Worm (Caenorhabditis elegans) whole organism, L4 larva: ENCODE results near the gene gem-1.

Experiments
- cey-2 ChIP-seq: sonication (generic microtip); optimal IDR thresholded peaks from 3 replicates; lab custom pipeline; 2017; ENCODE audit warnings: missing genetic modification characterization, mild to moderate bottlenecking, missing compliant biosample characterization, antibody characterized with exemption, borderline replicate concordance; ENCODE audit not compliant: insufficient read depth
- hlh-11 ChIP-seq: fragments of 200-800 bp; sonication (Bioruptor generic); optimal IDR thresholded peaks from 2 replicates; lab custom pipeline; 2018; ENCODE audit warnings: mild to moderate bottlenecking, missing genetic modification characterization, missing compliant biosample characterization
- nhr-111 ChIP-seq: fragments of 200-800 bp; sonication (Bioruptor generic); optimal IDR thresholded peaks from 2 replicates; lab custom pipeline; 2018; ENCODE audit warnings: mild to moderate bottlenecking, missing genetic modification characterization, missing compliant biosample characterization
- unc-62 ChIP-seq, 3 experiments: fragments of 150-350 bp in 1 of 3; sonication (generic microtip); optimal IDR thresholded peaks in 2 of 3; peaks in 1 of 3; 1 replicate in 1 of 3; 2 replicates in 2 of 3; lab custom pipeline; 2014 to 2017; ENCODE audit warnings: missing biosample characterization in 3 of 3, missing genetic modification characterization in 3 of 3, missing genetic modification reagents in 3 of 3, missing genotype in 1 of 3

DNA sequence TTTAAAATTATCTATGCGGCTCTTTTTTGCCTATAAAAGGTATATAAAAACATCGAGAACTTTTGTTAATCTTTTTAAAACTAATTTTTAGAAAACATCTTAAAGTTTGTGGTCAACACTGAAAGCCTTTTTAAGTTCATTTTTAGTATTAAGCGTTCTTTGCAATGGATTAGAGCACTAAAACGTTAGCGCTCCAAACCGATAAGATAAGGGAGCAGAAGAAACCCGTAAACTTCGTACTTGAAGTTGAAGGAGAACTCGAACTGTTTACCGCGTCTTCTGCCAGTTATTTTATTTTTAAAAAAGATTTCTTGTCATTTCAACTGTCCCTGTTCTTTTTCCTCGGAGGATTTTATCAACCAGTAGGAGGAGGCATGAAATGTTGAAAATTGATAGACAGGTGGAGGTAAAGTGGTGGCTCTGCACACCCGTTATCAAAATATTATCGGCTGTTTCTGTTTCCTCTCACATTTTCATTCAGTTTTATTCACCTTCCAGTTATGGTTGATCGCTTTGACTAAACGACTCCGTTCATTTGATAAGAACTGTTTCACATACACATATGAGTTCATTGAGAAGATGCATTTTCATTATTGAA, 37.7 kb downstream of the gem-1 start:
- TF ChIP-seq cey-2 (tag; lab: Kevin White, UChicago) (no peak), unc-62 (GFP tag; optimal IDR thresholded peaks at IDR 0.05 in 1 of 2; lab: Kevin White, UChicago) (no peak), unc-62 (tag; optimal IDR thresholded peaks at IDR 0.05; lab: Kevin White, UChicago) (no peak), nhr-111 (GFP tag; lab: Kevin White, UChicago) (no peak), hlh-11 (tag; lab: Kevin White, UChicago) (peak; percentile 70)
